Worm (Caenorhabditis elegans): ENCODE results near the gene F32D8.12.

Gene F32D8.12

ce11 chrV:10866340-10866739, 24.5 kb downstream of the F32D8.12 start:
- TF ChIP-seq Y55F3AM.14 (GFP tag; optimal IDR thresholded peaks at IDR 0.05), result peak; percentile 30

- TF ChIP-seq unc-55 (GFP tag; optimal IDR thresholded peaks at IDR 0.05) (no peak), crh-2 (tag; optimal IDR thresholded peaks at IDR 0.05) (no peak), C34F6.9 (tag; optimal IDR thresholded peaks at IDR 0.05) (no peak), sem-4 (tag; optimal IDR thresholded peaks at IDR 0.05) (no peak), zag-1 (tag; optimal IDR thresholded peaks at IDR 0.05) (no peak), blmp-1 (tag; optimal IDR thresholded peaks at IDR 0.05; ENCODE audit: insufficient read depth) (no peak), aly-2 (tag; optimal IDR thresholded peaks at IDR 0.05) (no peak)
Observed at ce11 chrV:10865599-10865998, 25.2 kb downstream of the F32D8.12 start, which contains the start of gene saeg-1. TSS of gene saeg-1 (minus strand) at chrV:10865699.

DNA sequence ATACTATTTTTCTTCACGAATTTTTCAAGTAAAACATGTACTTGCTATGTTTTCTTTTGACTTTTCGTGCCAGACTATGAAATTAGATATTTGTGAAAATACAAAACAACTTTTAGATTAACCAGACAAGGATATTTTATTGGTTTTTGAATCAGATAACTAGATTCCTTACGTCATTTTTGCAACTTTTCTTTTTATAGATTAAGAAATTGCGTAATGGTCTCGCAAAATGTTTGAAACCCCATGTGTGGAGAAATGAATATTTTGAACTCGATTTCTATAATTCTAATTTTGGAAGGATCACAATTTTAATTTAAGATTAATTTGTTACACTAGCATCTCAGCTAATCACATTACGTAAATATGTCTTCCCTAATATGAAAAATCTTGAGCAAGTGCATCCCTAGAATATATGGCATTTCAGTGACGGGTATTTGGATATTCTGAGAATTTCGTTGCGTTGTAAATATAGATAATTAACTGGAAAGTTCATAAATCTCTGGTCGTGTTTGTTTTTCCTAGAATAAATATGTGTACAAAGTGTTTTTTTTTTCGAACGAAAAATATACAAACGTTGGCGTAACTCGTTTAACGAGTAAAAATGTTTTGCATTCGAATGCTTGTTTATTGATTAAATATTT, 28.2 kb downstream of the F32D8.12 start:
- peak; percentile 44 for TF ChIP-seq sma-9 (GFP tag; optimal IDR thresholded peaks at IDR 0.05)
- no peak for TF ChIP-seq sma-9 (tag; optimal IDR thresholded peaks at IDR 0.05)
- peak; percentile 8 for TF ChIP-seq nhr-21 (tag; optimal IDR thresholded peaks at IDR 0.05)
- no peak for TF ChIP-seq elt-3 (tag; optimal IDR thresholded peaks at IDR 0.05)

- peak; percentile 7 for TF ChIP-seq F13H6.1 (tag; optimal IDR thresholded peaks at IDR 0.05)
- TF ChIP-seq lsy-2 (tag; optimal IDR thresholded peaks at IDR 0.05), result peak in 1 of 2 experiments; percentile 36
- TF ChIP-seq unc-55 (GFP tag; optimal IDR thresholded peaks at IDR 0.05), result peak; percentile 41
- TF ChIP-seq Y55F3AM.14 (GFP tag; optimal IDR thresholded peaks at IDR 0.05), result peak; percentile 54
- peak; percentile 37 for TF ChIP-seq sma-9 (GFP tag; optimal IDR thresholded peaks at IDR 0.05)
- TF ChIP-seq sma-9 (tag; optimal IDR thresholded peaks at IDR 0.05), result no peak
- peak; percentile 74 for TF ChIP-seq nhr-129 (tag; optimal IDR thresholded peaks at IDR 0.05)
- TF ChIP-seq gmeb-1 (tag; optimal IDR thresholded peaks at IDR 0.05), result no peak
- TF ChIP-seq C34F6.9 (tag; optimal IDR thresholded peaks at IDR 0.05), result peak; percentile 71
- no peak for TF ChIP-seq dmd-4 (tag; optimal IDR thresholded peaks at IDR 0.05)
- no peak for TF ChIP-seq nhr-23 (tag; optimal IDR thresholded peaks at IDR 0.05)
- TF ChIP-seq ztf-4 (tag; optimal IDR thresholded peaks at IDR 0.05), result peak; percentile 38
- TF ChIP-seq nhr-6 (tag; optimal IDR thresholded peaks at IDR 0.05), result no peak
Observed at ce11 chrV:10861611-10862262, 29.1 kb downstream of the F32D8.12 start.

ce11 chrV:10860526-10861037, 30.2 kb downstream of the F32D8.12 start:
- TF ChIP-seq sma-9 (GFP tag; optimal IDR thresholded peaks at IDR 0.05) (peak; percentile 72), sma-9 (tag; optimal IDR thresholded peaks at IDR 0.05) (no peak), mbf-1 (tag; optimal IDR thresholded peaks at IDR 0.05) (no peak), egl-27 (tag; optimal IDR thresholded peaks at IDR 0.05) (peak; percentile 41), ceh-16 (tag; optimal IDR thresholded peaks at IDR 0.05) (peak; percentile 52), gmeb-1 (tag; optimal IDR thresholded peaks at IDR 0.05) (no peak), blmp-1 (tag; optimal IDR thresholded peaks at IDR 0.05; ENCODE audit: insufficient read depth) (peak; percentile 18), nhr-25 (tag; optimal IDR thresholded peaks at IDR 0.05) (peak; percentile 17)

- TF ChIP-seq egl-27 (tag; optimal IDR thresholded peaks at IDR 0.05), result no peak
- no peak for TF ChIP-seq nhr-11 (tag; optimal IDR thresholded peaks at IDR 0.05)
- TF ChIP-seq ama-1 (optimal IDR thresholded peaks at IDR 0.05), result no peak
- TF ChIP-seq mbf-1 (tag; optimal IDR thresholded peaks at IDR 0.05), result no peak
- TF ChIP-seq R02D3.7 (tag; optimal IDR thresholded peaks at IDR 0.05), result no peak
- no peak for TF ChIP-seq crh-2 (tag; optimal IDR thresholded peaks at IDR 0.05)
- peak; percentile 24 for TF ChIP-seq gmeb-1 (tag; optimal IDR thresholded peaks at IDR 0.05)
- no peak for TF ChIP-seq zag-1 (tag; optimal IDR thresholded peaks at IDR 0.05)
- peak; percentile 18 for TF ChIP-seq nhr-25 (tag; optimal IDR thresholded peaks at IDR 0.05)
- TF ChIP-seq nhr-23 (tag; optimal IDR thresholded peaks at IDR 0.05), result no peak
- TF ChIP-seq ztf-11 (tag; optimal IDR thresholded peaks at IDR 0.05), result no peak
- TF ChIP-seq nhr-129 (tag; optimal IDR thresholded peaks at IDR 0.05), result no peak
- no peak for TF ChIP-seq snpc-4 (tag; optimal IDR thresholded peaks at IDR 0.05)
- no peak for TF ChIP-seq unc-55 (GFP tag; optimal IDR thresholded peaks at IDR 0.05)
- peak; percentile 77 for TF ChIP-seq sma-9 (GFP tag; optimal IDR thresholded peaks at IDR 0.05)
- no peak for TF ChIP-seq sma-9 (tag; optimal IDR thresholded peaks at IDR 0.05)
- TF ChIP-seq dmd-4 (tag; optimal IDR thresholded peaks at IDR 0.05), result no peak
- TF ChIP-seq lin-13 (GFP tag; optimal IDR thresholded peaks at IDR 0.05), result no peak
- TF ChIP-seq lin-39 (tag; optimal IDR thresholded peaks at IDR 0.05), result no peak
- no peak for TF ChIP-seq elt-1 (tag; optimal IDR thresholded peaks at IDR 0.05)
- peak; percentile 3 for TF ChIP-seq C34F6.9 (tag; optimal IDR thresholded peaks at IDR 0.05)
- no peak for TF ChIP-seq ztf-1 (GFP tag; conservative IDR thresholded peaks at IDR 0.05)
- no peak for TF ChIP-seq peb-1 (tag; optimal IDR thresholded peaks at IDR 0.05)
- no peak for TF ChIP-seq sem-4 (tag; optimal IDR thresholded peaks at IDR 0.05)
- TF ChIP-seq aly-2 (tag; optimal IDR thresholded peaks at IDR 0.05), result no peak
- TF ChIP-seq ZK546.5 (tag; optimal IDR thresholded peaks at IDR 0.05), result no peak
- no peak for TF ChIP-seq nhr-6 (tag; optimal IDR thresholded peaks at IDR 0.05)
- no peak for TF ChIP-seq skn-1 (tag; optimal IDR thresholded peaks at IDR 0.05)
- no peak for TF ChIP-seq mab-5 (tag; optimal IDR thresholded peaks at IDR 0.05)
- TF ChIP-seq Y55F3AM.14 (GFP tag; optimal IDR thresholded peaks at IDR 0.05), result peak; percentile 66
- TF ChIP-seq ceh-16 (tag; optimal IDR thresholded peaks at IDR 0.05), result no peak
- no peak for TF ChIP-seq nhr-12 (tag; optimal IDR thresholded peaks at IDR 0.05)
Observed at ce11 chrV:10859775-10860174, 31.1 kb downstream of the F32D8.12 start.
